Fruit fly (Drosophila melanogaster) whole organism, embryonic: ENCODE results near the gene RpLP1.

Experiments
- Atf-2 ChIP-seq: fragments of 200-800 bp; sonication (Bioruptor generic); optimal IDR thresholded peaks from 2 replicates; lab custom pipeline; 2016; ENCODE audit warnings: missing biosample characterization, missing genetic modification characterization
- BEAF-32 ChIP-seq: fragments of 200-800 bp; sonication (Bioruptor generic); optimal IDR thresholded peaks from 3 replicates; lab custom pipeline; 2017; ENCODE audit warnings: missing biosample characterization, missing genetic modification characterization, mild to moderate bottlenecking, moderate library complexity, missing genetic modification reagents
- CG10209 ChIP-seq: fragments of 200-800 bp; sonication (Bioruptor generic); optimal IDR thresholded peaks from 3 replicates; lab custom pipeline; 2017; ENCODE audit warnings: missing biosample characterization, mild to moderate bottlenecking, missing genetic modification characterization, missing genetic modification reagents
- CG10274 ChIP-seq: fragments of 200-800 bp; sonication (Bioruptor generic); optimal IDR thresholded peaks from 3 replicates; lab custom pipeline; 2017; ENCODE audit warnings: missing biosample characterization, mild to moderate bottlenecking, missing genetic modification characterization
- CG12391 ChIP-seq: fragments of 200-800 bp; sonication (Bioruptor generic); optimal IDR thresholded peaks from 3 replicates; lab custom pipeline; 2018; ENCODE audit warnings: missing biosample characterization, mild to moderate bottlenecking, missing genetic modification characterization, moderate library complexity
- CG14667 ChIP-seq: fragments of 200-800 bp; sonication (Bioruptor generic); IDR thresholded peaks from 2 replicates; pipeline ENCODE4 v1.3.6; 2022; ENCODE audit warnings: missing biosample characterization, missing genetic modification characterization
- CG1647 ChIP-seq: fragments of 200-800 bp; sonication (Bioruptor generic); optimal IDR thresholded peaks from 3 replicates; lab custom pipeline; 2016; ENCODE audit warnings: missing biosample characterization, missing genetic modification characterization
- CG16813 ChIP-seq: fragments of 200-800 bp; sonication (Bioruptor generic); IDR thresholded peaks from 3 replicates; pipeline ENCODE4 v1.3.6; 2022; ENCODE audit warnings: missing biosample characterization, missing genetic modification characterization; ENCODE audit not compliant: partially characterized antibody
- CG18011 ChIP-seq: fragments of 200-800 bp; sonication (Bioruptor generic); optimal IDR thresholded peaks from 2 replicates; lab custom pipeline; 2017; ENCODE audit warnings: missing biosample characterization, missing genetic modification characterization, mild to moderate bottlenecking, moderate library complexity, missing genotype
- CG2116 ChIP-seq: fragments of 200-800 bp; sonication (Bioruptor generic); optimal IDR thresholded peaks from 3 replicates; lab custom pipeline; 2018; ENCODE audit warnings: missing biosample characterization, mild to moderate bottlenecking, missing genetic modification characterization
- CG2120 ChIP-seq: fragments of 200-800 bp; sonication (Bioruptor generic); optimal IDR thresholded peaks from 3 replicates; lab custom pipeline; 2016; ENCODE audit warnings: missing biosample characterization, missing genetic modification characterization
- CG2199 ChIP-seq: fragments of 200-800 bp; sonication (Bioruptor generic); IDR thresholded peaks from 3 replicates; pipeline ENCODE4 v1.3.6; 2022; ENCODE audit warnings: missing biosample characterization, missing genetic modification characterization
- CG2712 ChIP-seq: fragments of 200-800 bp; optimal IDR thresholded peaks from 3 replicates; lab custom pipeline; 2019; ENCODE audit warnings: missing biosample characterization, mild to moderate bottlenecking, missing genetic modification characterization, moderate library complexity
- CG32532 ChIP-seq: fragments of 200-800 bp; sonication (Bioruptor generic); IDR thresholded peaks from 2 replicates; pipeline ENCODE4 v1.3.6; 2022; ENCODE audit warnings: missing biosample characterization, missing genetic modification characterization
- CG34376 ChIP-seq: fragments of 200-800 bp; sonication (Bioruptor generic); optimal IDR thresholded peaks from 2 replicates; lab custom pipeline; 2018; ENCODE audit warnings: missing biosample characterization, mild to moderate bottlenecking, missing genetic modification characterization
- CG4617 ChIP-seq: fragments of 200-800 bp; sonication (Bioruptor generic); optimal IDR thresholded peaks from 3 replicates; lab custom pipeline; 2016; ENCODE audit warnings: missing biosample characterization, missing genetic modification characterization, borderline replicate concordance
- CG4730 ChIP-seq: fragments of 200-800 bp; sonication (Bioruptor generic); IDR thresholded peaks from 2 replicates; pipeline ENCODE4 v1.3.6; 2022; ENCODE audit warnings: missing biosample characterization, missing genetic modification characterization
- CG4820 ChIP-seq: fragments of 200-800 bp; sonication (Bioruptor generic); optimal IDR thresholded peaks from 3 replicates; lab custom pipeline; 2016; ENCODE audit warnings: missing biosample characterization, missing genetic modification characterization
- CG7556 ChIP-seq: fragments of 200-800 bp; sonication (Bioruptor generic); optimal IDR thresholded peaks from 2 replicates; lab custom pipeline; 2017; ENCODE audit warnings: missing biosample characterization, mild to moderate bottlenecking, missing genetic modification characterization
- CG8089 ChIP-seq: fragments of 200-800 bp; sonication (Bioruptor generic); optimal IDR thresholded peaks from 3 replicates; lab custom pipeline; 2016; ENCODE audit warnings: missing biosample characterization, missing genetic modification characterization
- CG8281 ChIP-seq: fragments of 200-800 bp; sonication (Bioruptor generic); optimal IDR thresholded peaks from 2 replicates; lab custom pipeline; 2018; ENCODE audit warnings: missing biosample characterization, mild to moderate bottlenecking, missing genetic modification characterization, moderate library complexity
- Dad ChIP-seq: fragments of 200-800 bp; sonication (Bioruptor generic); optimal IDR thresholded peaks from 3 replicates; lab custom pipeline; 2016; ENCODE audit warnings: missing biosample characterization, missing genetic modification characterization
- Dfd ChIP-seq, 2 experiments: fragments of >200 bp; optimal IDR thresholded peaks; 2 replicates each; lab custom pipeline; 2017; ENCODE audit warnings: missing biosample characterization in 2 of 2, missing genetic modification characterization in 2 of 2
- Dip2 ChIP-seq: fragments of 200-800 bp; sonication (Bioruptor generic); IDR thresholded peaks from 2 replicates; pipeline ENCODE4 v1.3.6; 2022; ENCODE audit warnings: missing biosample characterization, missing genetic modification characterization
- E2f2 ChIP-seq: fragments of 200-800 bp; sonication (Bioruptor generic); IDR thresholded peaks from 2 replicates; pipeline ENCODE4 v1.3.6; 2022; ENCODE audit warnings: missing biosample characterization, missing genetic modification characterization
- Eip74EF ChIP-seq, 2 experiments: fragments of 200-800 bp in 1 of 2; fragments of >200 bp in 1 of 2; sonication (Bioruptor generic) in 1 of 2; optimal IDR thresholded peaks; 2 replicates each; lab custom pipeline; 2017 to 2019; ENCODE audit warnings: missing biosample characterization in 2 of 2, missing genetic modification characterization in 2 of 2, mild to moderate bottlenecking in 1 of 2, moderate library complexity in 1 of 2
- Fer1 ChIP-seq: fragments of 200-800 bp; sonication (Bioruptor generic); optimal IDR thresholded peaks from 2 replicates; lab custom pipeline; 2017; ENCODE audit warnings: missing biosample characterization, mild to moderate bottlenecking, missing genetic modification characterization
- Gug ChIP-seq: fragments of 200-800 bp; sonication (Bioruptor generic); IDR thresholded peaks from 4 replicates; pipeline ENCODE4 v1.3.6; 2022; ENCODE audit warnings: missing biosample characterization, missing genetic modification characterization
- Nf-YC ChIP-seq: fragments of 200-800 bp; optimal IDR thresholded peaks from 3 replicates; lab custom pipeline; 2019; ENCODE audit warnings: missing biosample characterization, mild to moderate bottlenecking, missing genetic modification characterization, moderate library complexity
- Oaz ChIP-seq: fragments of 200-800 bp; sonication (Bioruptor generic); IDR thresholded peaks from 2 replicates; pipeline ENCODE4 v1.3.6; 2022; ENCODE audit warnings: missing biosample characterization, missing genetic modification characterization
- Sry-β ChIP-seq: fragments of 200-800 bp; sonication (Bioruptor generic); optimal IDR thresholded peaks from 2 replicates; lab custom pipeline; 2018; ENCODE audit warnings: missing biosample characterization, mild to moderate bottlenecking, missing genetic modification characterization, moderate library complexity
- Sry-δ ChIP-seq: fragments of 200-800 bp; sonication (Bioruptor generic); optimal IDR thresholded peaks from 2 replicates; lab custom pipeline; 2016; ENCODE audit warnings: missing biosample characterization, missing genetic modification characterization
- YL-1 ChIP-seq: fragments of 200-800 bp; sonication (Bioruptor generic); optimal IDR thresholded peaks from 3 replicates; lab custom pipeline; 2017; ENCODE audit warnings: missing biosample characterization, mild to moderate bottlenecking, missing genetic modification characterization
- crc ChIP-seq: fragments of 200-800 bp; sonication (Bioruptor generic); optimal IDR thresholded peaks from 2 replicates; lab custom pipeline; 2016; ENCODE audit warnings: missing biosample characterization, missing genetic modification characterization
- dmrt11E ChIP-seq: fragments of 200-800 bp; sonication (Bioruptor generic); optimal IDR thresholded peaks from 3 replicates; lab custom pipeline; 2018; ENCODE audit warnings: missing biosample characterization, mild to moderate bottlenecking, missing genetic modification characterization, moderate library complexity
- gcm2 ChIP-seq: fragments of 200-800 bp; sonication (Bioruptor generic); optimal IDR thresholded peaks from 2 replicates; lab custom pipeline; 2016; ENCODE audit warnings: missing biosample characterization, missing genetic modification characterization
- jing ChIP-seq: fragments of 200-800 bp; sonication (Bioruptor generic); optimal IDR thresholded peaks from 2 replicates; lab custom pipeline; 2018; ENCODE audit warnings: missing biosample characterization, mild to moderate bottlenecking, missing genetic modification characterization
- ken ChIP-seq: fragments of 200-800 bp; sonication (Bioruptor generic); IDR thresholded peaks from 3 replicates; pipeline ENCODE4 v1.3.6; 2022; ENCODE audit warnings: missing biosample characterization, missing genetic modification characterization
- kni ChIP-seq: fragments of 200-800 bp; sonication (Bioruptor generic); optimal IDR thresholded peaks from 3 replicates; lab custom pipeline; 2017; ENCODE audit warnings: mild to moderate bottlenecking, missing biosample characterization, missing genetic modification reagents, missing genetic modification characterization
- mirr ChIP-seq: fragments of 200-800 bp; sonication (Bioruptor generic); optimal IDR thresholded peaks from 3 replicates; lab custom pipeline; 2018; ENCODE audit warnings: missing biosample characterization, mild to moderate bottlenecking, missing genetic modification characterization
- org-1 ChIP-seq: fragments of 200-800 bp; sonication (Bioruptor generic); optimal IDR thresholded peaks from 2 replicates; lab custom pipeline; 2017; ENCODE audit warnings: missing biosample characterization, missing genetic modification characterization
- pita ChIP-seq: fragments of 200-800 bp; sonication (Bioruptor generic); optimal IDR thresholded peaks from 2 replicates; lab custom pipeline; 2017; ENCODE audit warnings: missing biosample characterization, mild to moderate bottlenecking, missing genetic modification characterization
- pzg ChIP-seq: fragments of 200-800 bp; sonication (Bioruptor generic); optimal IDR thresholded peaks from 3 replicates; lab custom pipeline; 2018; ENCODE audit warnings: missing biosample characterization, mild to moderate bottlenecking, missing genetic modification characterization, moderate library complexity
- sc ChIP-seq, 3 experiments: fragments of >200 bp in 2 of 3; fragments of 200-800 bp in 1 of 3; sonication (Bioruptor generic) in 1 of 3; optimal IDR thresholded peaks; 2 replicates in 2 of 3; 3 replicates in 1 of 3; lab custom pipeline; 2017; ENCODE audit warnings: mild to moderate bottlenecking in 1 of 3, missing biosample characterization in 1 of 3, missing genetic modification characterization in 1 of 3, missing genetic modification reagents in 1 of 3
- scrt ChIP-seq: fragments of 200-800 bp; sonication (Bioruptor generic); optimal IDR thresholded peaks from 2 replicates; lab custom pipeline; 2018; ENCODE audit warnings: missing biosample characterization, mild to moderate bottlenecking, missing genetic modification characterization, moderate library complexity
- sens ChIP-seq: fragments of 200-800 bp; sonication (Bioruptor generic); peaks from one replicate; lab custom pipeline; 2016; ENCODE audit warnings: missing biosample characterization, missing genetic modification characterization
- stwl ChIP-seq: fragments of 200-800 bp; sonication (Bioruptor generic); optimal IDR thresholded peaks from 3 replicates; lab custom pipeline; 2018; ENCODE audit warnings: missing biosample characterization, mild to moderate bottlenecking, missing genetic modification characterization, moderate library complexity
- usp ChIP-seq: fragments of >200 bp; optimal IDR thresholded peaks from 2 replicates; lab custom pipeline; 2017; ENCODE audit warnings: missing biosample characterization, missing genetic modification characterization

RpLP1 gene

dm6 chr2L:403627-404575, 15.9 kb upstream of the RpLP1 start, which contains the start of gene Polr1B:
Gene Polr1B (plus strand): TSS chr2L:404285.
- TF ChIP-seq CG32532: no peak
- peak; percentile 50 for TF ChIP-seq CG12391 (tag; lab: Kevin White, UChicago)
- TF ChIP-seq crc: no peak
- TF ChIP-seq YL-1 (GFP tag; lab: Kevin White, UChicago): peak; percentile 53
- TF ChIP-seq sens: peak; percentile 80
- no peak for TF ChIP-seq ken (GFP tag; lab: Robert Waterston, UW)
- TF ChIP-seq pita (GFP tag; lab: Kevin White, UChicago): no peak
- no peak for TF ChIP-seq CG2199 (GFP tag; lab: Robert Waterston, UW)
- no peak for TF ChIP-seq CG18011 (GFP tag; lab: Kevin White, UChicago)
- peak; percentile 54 for TF ChIP-seq CG2712 (tag; lab: Kevin White, UChicago)
- TF ChIP-seq Dad (GFP tag; lab: Kevin White, UChicago): no peak
- TF ChIP-seq kni (GFP tag; lab: Kevin White, UChicago): peak; percentile 34
- no peak for TF ChIP-seq Oaz (GFP tag; lab: Robert Waterston, UW)
- peak; percentile 93 for TF ChIP-seq E2f2 (GFP tag; lab: Robert Waterston, UW)
- TF ChIP-seq jing (GFP tag; lab: Kevin White, UChicago): no peak
- no peak for TF ChIP-seq CG4820 (GFP tag; lab: Kevin White, UChicago)
- 0 out of 3 replicates have a peak, but pooled peaks have one; percentile 33 for TF ChIP-seq CG16813 (GFP tag; lab: Robert Waterston, UW)
- TF ChIP-seq gcm2 (GFP tag; lab: Kevin White, UChicago): no peak
- TF ChIP-seq Eip74EF (GFP tag; optimal IDR thresholded peaks at IDR 0.05; lab: Kevin White, UChicago): no peak
- TF ChIP-seq CG4730 (GFP tag; lab: Robert Waterston, UW): no peak
- no peak for TF ChIP-seq CG8281 (tag; lab: Kevin White, UChicago)
- TF ChIP-seq Fer1 (GFP tag; lab: Kevin White, UChicago): peak; percentile 41
- no peak for TF ChIP-seq CG10209 (GFP tag; lab: Kevin White, UChicago)
- peak; percentile 74 for TF ChIP-seq pzg (GFP tag; lab: Kevin White, UChicago)
- TF ChIP-seq mirr: no peak
- TF ChIP-seq Dfd (GFP tag; optimal IDR thresholded peaks at IDR 0.05; lab: Kevin White, UChicago): no peak
- no peak for TF ChIP-seq CG8089
- TF ChIP-seq scrt: no peak
- peak; percentile 88 for TF ChIP-seq Sry-β (GFP tag; lab: Kevin White, UChicago)
- peak; percentile 39 for TF ChIP-seq CG2120 (GFP tag; lab: Kevin White, UChicago)
- no peak for TF ChIP-seq CG7556
- peak; percentile 69 for TF ChIP-seq BEAF-32 (GFP tag; lab: Kevin White, UChicago)
- TF ChIP-seq sc (optimal IDR thresholded peaks at IDR 0.05; lab: Kevin White, UChicago): no peak
- TF ChIP-seq sc (GFP tag; optimal IDR thresholded peaks at IDR 0.05; lab: Kevin White, UChicago): no peak
- TF ChIP-seq Gug: no peak
- peak; percentile 27 for TF ChIP-seq stwl (tag; lab: Kevin White, UChicago)
- TF ChIP-seq CG1647 (GFP tag; lab: Kevin White, UChicago): no peak
- no peak for TF ChIP-seq CG14667 (GFP tag; lab: Robert Waterston, UW)
- peak; percentile 59 for TF ChIP-seq Sry-δ (GFP tag; lab: Kevin White, UChicago)
- no peak for TF ChIP-seq CG10274 (GFP tag; lab: Kevin White, UChicago)
- no peak for TF ChIP-seq Dip2
- peak; percentile 62 for TF ChIP-seq CG2116 (GFP tag; lab: Kevin White, UChicago)
- peak; percentile 11 for TF ChIP-seq CG34376 (GFP tag; lab: Kevin White, UChicago)
- TF ChIP-seq dmrt11E (tag; lab: Kevin White, UChicago): no peak
- no peak for TF ChIP-seq usp (GFP tag; lab: Kevin White, UChicago)
- TF ChIP-seq org-1 (GFP tag; lab: Kevin White, UChicago): no peak
- no peak for TF ChIP-seq Nf-YC (tag; lab: Kevin White, UChicago)
- no peak for TF ChIP-seq Atf-2
- peak; percentile 26 for TF ChIP-seq CG4617
